Fruit fly (Drosophila melanogaster) whole organism, adult: ENCODE results near the gene CG43759.

ENCODE experiments used
- CG33017 ChIP-seq: fragments of 200-800 bp; sonication (Bioruptor generic); optimal IDR thresholded peaks from 2 replicates; lab custom pipeline; 2018; ENCODE audit warnings: missing biosample characterization, mild to moderate bottlenecking, missing genetic modification characterization, moderate library complexity
- CG5204 ChIP-seq: fragments of 200-800 bp; sonication (Bioruptor generic); optimal IDR thresholded peaks from 2 replicates; lab custom pipeline; 2016; ENCODE audit warnings: missing biosample characterization, missing genetic modification characterization
- kay ChIP-seq: fragments of 200-800 bp; sonication (Bioruptor generic); peaks from one replicate; lab custom pipeline; 2016; ENCODE audit warnings: missing biosample characterization, missing genetic modification characterization, borderline replicate concordance
- tj ChIP-seq: fragments of 200-800 bp; sonication (Bioruptor generic); optimal IDR thresholded peaks from 3 replicates; lab custom pipeline; 2017; ENCODE audit warnings: missing biosample characterization, mild to moderate bottlenecking, missing genetic modification characterization, moderate library complexity

DNA sequence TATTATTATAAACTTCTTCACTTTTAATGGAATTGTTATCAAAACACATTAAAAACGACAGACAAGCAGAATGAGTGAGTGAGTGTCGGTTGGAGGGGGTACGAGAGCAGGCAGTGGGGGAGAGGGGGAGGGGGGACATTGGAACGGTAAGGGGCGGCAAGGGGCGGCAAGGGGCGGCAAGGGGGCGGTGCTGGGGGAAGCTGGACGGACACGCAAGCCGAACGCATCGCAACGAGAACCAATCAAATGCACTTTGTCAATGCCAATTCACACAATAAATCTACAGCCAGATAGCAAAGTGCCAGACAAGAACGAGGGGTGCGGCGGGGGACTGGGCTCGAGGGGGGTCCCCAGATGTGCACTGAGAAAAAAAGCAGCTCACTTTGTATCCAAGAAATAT is 16.4 kb upstream of the CG43759 start:
- no peak for TF ChIP-seq CG33017
- TF ChIP-seq kay: no peak
- no peak for TF ChIP-seq tj (GFP tag; lab: Kevin White, UChicago)
- no peak for TF ChIP-seq CG5204 (GFP tag; lab: Kevin White, UChicago)
